Fruit fly (Drosophila melanogaster): ENCODE results near the gene Pfdn6.

DNA sequence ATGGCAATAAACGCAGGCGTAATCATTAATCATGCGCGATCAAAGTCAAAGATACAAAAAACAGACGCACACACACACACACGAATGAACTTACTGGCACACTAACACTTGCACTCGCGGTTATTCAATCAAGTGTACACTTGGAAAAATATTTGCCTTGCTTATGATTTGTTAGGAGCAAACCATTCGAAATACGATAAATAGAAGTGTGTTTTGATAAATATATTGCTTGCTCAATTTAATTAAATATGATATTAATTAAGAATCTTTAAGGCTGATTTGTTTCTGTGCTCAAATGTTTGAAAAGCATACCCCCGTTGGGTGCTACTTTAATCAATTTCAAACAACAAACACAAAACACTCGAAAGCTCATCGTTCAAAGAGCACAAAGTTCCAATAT, 22.0 kb downstream of the Pfdn6 start:
- TF ChIP-seq Clk (GFP tag; optimal IDR thresholded peaks at IDR 0.05) (no peak), cnc (optimal IDR thresholded peaks at IDR 0.05) (no peak), Crg-1 (GFP tag; optimal IDR thresholded peaks at IDR 0.05) (no peak), Hr96 (GFP tag; optimal IDR thresholded peaks at IDR 0.05) (no peak), CG33017 (tag; optimal IDR thresholded peaks at IDR 0.05) (no peak), Mnt (GFP tag; optimal IDR thresholded peaks at IDR 0.05) (no peak), CG7101 (tag; optimal IDR thresholded peaks at IDR 0.05) (no peak), CG5204 (GFP tag; optimal IDR thresholded peaks at IDR 0.05) (no peak), CG7045 (GFP tag; optimal IDR thresholded peaks at IDR 0.05) (no peak), CG11617 (GFP tag; optimal IDR thresholded peaks at IDR 0.05) (no peak), pad (GFP tag; optimal IDR thresholded peaks at IDR 0.05) (no peak), kay (GFP tag; ENCODE audit: borderline replicate concordance) (no peak)

Data from whole organism, adult.